Worm (Caenorhabditis elegans) whole organism, L3 larva: ENCODE measurements around the gene R03D7.15.
A peak's percentile ranks its signal among the peaks of the same experiment; 100 is the strongest.

Experiments used
- R02D3.7 ChIP-seq: fragments of 150-350 bp; optimal IDR thresholded peaks from 2 replicates; lab custom pipeline; 2014; ENCODE audit warnings: missing biosample characterization, missing genetic modification characterization
- aly-2 ChIP-seq: fragments of 150-350 bp; optimal IDR thresholded peaks from 2 replicates; lab custom pipeline; 2014; ENCODE audit warnings: missing biosample characterization, missing genetic modification characterization
- ama-1 ChIP-seq: fragments of 150-350 bp; optimal IDR thresholded peaks from 2 replicates; lab custom pipeline; 2018
- ceh-82 ChIP-seq: fragments of 150-350 bp; optimal IDR thresholded peaks from 2 replicates; lab custom pipeline; 2014; ENCODE audit warnings: missing biosample characterization, missing genetic modification characterization
- ceh-9 ChIP-seq: sonication (generic microtip); optimal IDR thresholded peaks from 2 replicates; lab custom pipeline; 2018; ENCODE audit warnings: missing biosample characterization, missing genetic modification characterization
- daf-12 ChIP-seq: fragments of 150-350 bp; optimal IDR thresholded peaks from 2 replicates; lab custom pipeline; 2014; ENCODE audit warnings: missing biosample characterization, missing genetic modification reagents, missing genetic modification characterization
- egl-5 ChIP-seq: fragments of 150-350 bp; optimal IDR thresholded peaks from 2 replicates; lab custom pipeline; 2017; ENCODE audit warnings: missing biosample characterization, missing genetic modification reagents, missing genetic modification characterization, inconsistent platforms
- elt-2 ChIP-seq: sonication (generic microtip); optimal IDR thresholded peaks from 2 replicates; lab custom pipeline; 2016; ENCODE audit warnings: missing genetic modification reagents, mild to moderate bottlenecking, missing genetic modification characterization, missing compliant biosample characterization
- elt-3 ChIP-seq, 3 experiments: fragments of 150-350 bp in 1 of 3; sonication (generic microtip) in 2 of 3; optimal IDR thresholded peaks; 2 replicates in 2 of 3; 4 replicates in 1 of 3; lab custom pipeline; 2014 to 2017; ENCODE audit warnings: missing biosample characterization in 3 of 3, missing genetic modification characterization in 3 of 3
- fkh-2 ChIP-seq: fragments of 150-350 bp; optimal IDR thresholded peaks from 2 replicates; lab custom pipeline; 2014; ENCODE audit warnings: missing biosample characterization, missing genetic modification reagents, missing genetic modification characterization
- fos-1 ChIP-seq: fragments of 150-350 bp; optimal IDR thresholded peaks from 2 replicates; lab custom pipeline; 2014; ENCODE audit warnings: missing biosample characterization, missing genetic modification characterization
- hmg-11 ChIP-seq: sonication (generic microtip); optimal IDR thresholded peaks from 2 replicates; lab custom pipeline; 2016; ENCODE audit warnings: missing genetic modification characterization, missing compliant biosample characterization
- lin-15B ChIP-seq: fragments of 150-350 bp; optimal IDR thresholded peaks from 2 replicates; lab custom pipeline; 2014; ENCODE audit warnings: missing biosample characterization, missing genetic modification characterization
- lin-39 ChIP-seq: fragments of 150-350 bp; optimal IDR thresholded peaks from 2 replicates; lab custom pipeline; 2018; ENCODE audit warnings: missing biosample characterization, missing genetic modification reagents, missing genetic modification characterization
- lsy-12 ChIP-seq: sonication (generic microtip); optimal IDR thresholded peaks from 2 replicates; lab custom pipeline; 2016; ENCODE audit warnings: mild to moderate bottlenecking, missing genetic modification characterization, missing compliant biosample characterization
- mdl-1 ChIP-seq: fragments of 150-350 bp; optimal IDR thresholded peaks from 2 replicates; lab custom pipeline; 2014; ENCODE audit warnings: missing biosample characterization, missing genetic modification characterization
- mml-1 ChIP-seq: fragments of 150-350 bp; sonication (generic microtip); optimal IDR thresholded peaks from 3 replicates; lab custom pipeline; 2014; ENCODE audit warnings: missing biosample characterization, missing genetic modification characterization
- nfya-1 ChIP-seq: sonication (generic microtip); optimal IDR thresholded peaks from 2 replicates; lab custom pipeline; 2017; ENCODE audit warnings: missing genetic modification characterization, mild to moderate bottlenecking, missing compliant biosample characterization, antibody characterized with exemption, moderate library complexity; ENCODE audit not compliant: insufficient read depth
- nhr-11 ChIP-seq: fragments of 150-350 bp; optimal IDR thresholded peaks from 2 replicates; lab custom pipeline; 2014; ENCODE audit warnings: missing biosample characterization, missing genetic modification characterization
- nhr-23 ChIP-seq: fragments of 150-350 bp; optimal IDR thresholded peaks from 2 replicates; lab custom pipeline; 2014; ENCODE audit warnings: missing biosample characterization, missing genetic modification reagents, missing genetic modification characterization
- nhr-25 ChIP-seq: sonication (generic microtip); optimal IDR thresholded peaks from 2 replicates; lab custom pipeline; 2017; ENCODE audit warnings: missing biosample characterization, missing genetic modification characterization
- nhr-43 ChIP-seq: sonication (generic microtip); optimal IDR thresholded peaks from 2 replicates; lab custom pipeline; 2016; ENCODE audit warnings: mild to moderate bottlenecking, missing genetic modification characterization, missing compliant biosample characterization; ENCODE audit not compliant: poor library complexity, severe bottlenecking
- nhr-67 ChIP-seq: fragments of 150-350 bp; optimal IDR thresholded peaks from 2 replicates; lab custom pipeline; 2014; ENCODE audit warnings: missing biosample characterization, missing genetic modification characterization
- nhr-76 ChIP-seq: fragments of 150-350 bp; sonication (generic microtip); optimal IDR thresholded peaks from 5 replicates; lab custom pipeline; 2014; ENCODE audit warnings: missing biosample characterization, missing genetic modification characterization
- nhr-77 ChIP-seq: fragments of 150-350 bp; optimal IDR thresholded peaks from 2 replicates; lab custom pipeline; 2014; ENCODE audit warnings: missing biosample characterization, missing genetic modification characterization
- pha-4 ChIP-seq: fragments of 150-350 bp; optimal IDR thresholded peaks from 2 replicates; lab custom pipeline; 2014; ENCODE audit warnings: missing biosample characterization, missing genetic modification reagents, missing genetic modification characterization
- sea-2 ChIP-seq: fragments of 150-350 bp; sonication (generic microtip); optimal IDR thresholded peaks from 4 replicates; lab custom pipeline; 2014; ENCODE audit warnings: missing biosample characterization, missing genetic modification reagents, missing genetic modification characterization
- tbx-2 ChIP-seq: sonication (generic microtip); optimal IDR thresholded peaks from 2 replicates; lab custom pipeline; 2016; ENCODE audit warnings: mild to moderate bottlenecking, missing genetic modification characterization, missing compliant biosample characterization
- unc-39 ChIP-seq: sonication (generic microtip); optimal IDR thresholded peaks from 4 replicates; lab custom pipeline; 2017; ENCODE audit warnings: missing biosample characterization, missing genetic modification characterization
- ztf-4 ChIP-seq: fragments of 150-350 bp; optimal IDR thresholded peaks from 2 replicates; lab custom pipeline; 2014; ENCODE audit warnings: missing biosample characterization, missing genetic modification characterization

Gene R03D7.15

ce11 chrII:10925804-10926570, 16.0 kb upstream of the R03D7.15 start, which contains the start of gene metr-1:
metr-1 (plus strand) TSS chrII:10926561.
- peak; percentile 46 for TF ChIP-seq nhr-25 (tag; lab: Kevin White, UChicago)
- peak; percentile 46 for TF ChIP-seq nhr-43 (tag; lab: Kevin White, UChicago)
- TF ChIP-seq elt-3 (tag; optimal IDR thresholded peaks at IDR 0.05; lab: Kevin White, UChicago), result peak in 1 of 3 experiments; percentile 20
- no peak for TF ChIP-seq lin-39
- TF ChIP-seq nfya-1 (tag; lab: Kevin White, UChicago), result peak; percentile 7
- TF ChIP-seq elt-2 (tag; lab: Kevin White, UChicago), result peak; percentile 68
- TF ChIP-seq lin-15B (tag; lab: Kevin White, UChicago), result peak; percentile 20
- no peak for TF ChIP-seq pha-4 (tag; lab: Kevin White, UChicago)
- TF ChIP-seq nhr-23, result peak; percentile 52
- TF ChIP-seq, all 47 proteins: peak for 7

ce11 chrII:10930678-10931650, 11.1 kb upstream of the R03D7.15 start:
- TF ChIP-seq R02D3.7 (no peak), pha-4 (tag; lab: Kevin White, UChicago) (no peak), unc-39 (tag; lab: Kevin White, UChicago) (no peak), egl-5 (tag; lab: Kevin White, UChicago) (no peak), sea-2 (GFP tag; lab: Kevin White, UChicago) (no peak), ceh-82 (tag; lab: Kevin White, UChicago) (no peak), daf-12 (tag; lab: Kevin White, UChicago) (no peak), nhr-76 (tag; lab: Kevin White, UChicago) (no peak), nhr-77 (tag; lab: Kevin White, UChicago) (no peak), mml-1 (tag; lab: Kevin White, UChicago) (no peak), ztf-4 (tag; lab: Kevin White, UChicago) (no peak), ceh-9 (tag; lab: Kevin White, UChicago) (no peak), hmg-11 (no peak), nhr-43 (tag; lab: Kevin White, UChicago) (peak; percentile 62), nhr-67 (no peak), lsy-12 (tag; lab: Kevin White, UChicago) (peak; percentile 13)

DNA sequence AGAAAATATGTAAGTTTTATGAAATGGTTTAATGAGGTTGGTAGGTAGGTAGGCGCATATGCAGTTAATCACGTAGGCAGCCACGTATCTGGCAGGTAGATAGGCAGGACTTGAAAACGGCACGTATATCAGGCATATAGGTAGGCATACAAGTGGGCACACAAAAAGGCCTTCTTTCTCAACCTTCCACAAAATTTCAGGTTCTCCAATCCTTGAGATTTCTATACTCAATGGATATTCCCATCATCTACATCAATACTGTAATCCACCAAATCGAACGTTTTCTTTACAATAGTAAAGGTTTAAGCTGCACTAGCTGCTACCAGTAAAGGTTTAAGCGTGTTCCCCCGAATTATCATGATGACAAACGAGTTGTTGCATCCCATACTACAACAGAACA, 9.7 kb upstream of the R03D7.15 start:
- TF ChIP-seq fos-1 (tag; lab: Kevin White, UChicago), result no peak
- no peak for TF ChIP-seq nhr-43 (tag; lab: Kevin White, UChicago)
- TF ChIP-seq ceh-9 (tag; lab: Kevin White, UChicago), result no peak
- TF ChIP-seq nfya-1 (tag; lab: Kevin White, UChicago), result no peak

ce11 chrII:10933948-10934722, 7.9 kb upstream of the R03D7.15 start:
- TF ChIP-seq ama-1 (lab: Kevin White, UChicago), result no peak
- TF ChIP-seq elt-2 (tag; lab: Kevin White, UChicago), result no peak
- no peak for TF ChIP-seq mdl-1
- TF ChIP-seq aly-2 (tag; lab: Kevin White, UChicago), result no peak
- no peak for TF ChIP-seq nhr-77 (tag; lab: Kevin White, UChicago)
- TF ChIP-seq nhr-25 (tag; lab: Kevin White, UChicago), result no peak
- no peak for TF ChIP-seq nhr-11 (tag; lab: Kevin White, UChicago)
- TF ChIP-seq tbx-2 (tag; lab: Kevin White, UChicago), result no peak
- no peak for TF ChIP-seq fkh-2
